Worm (Caenorhabditis elegans): Measurements from ENCODE around the gene pgp-14.

The pgp-14 gene

DNA sequence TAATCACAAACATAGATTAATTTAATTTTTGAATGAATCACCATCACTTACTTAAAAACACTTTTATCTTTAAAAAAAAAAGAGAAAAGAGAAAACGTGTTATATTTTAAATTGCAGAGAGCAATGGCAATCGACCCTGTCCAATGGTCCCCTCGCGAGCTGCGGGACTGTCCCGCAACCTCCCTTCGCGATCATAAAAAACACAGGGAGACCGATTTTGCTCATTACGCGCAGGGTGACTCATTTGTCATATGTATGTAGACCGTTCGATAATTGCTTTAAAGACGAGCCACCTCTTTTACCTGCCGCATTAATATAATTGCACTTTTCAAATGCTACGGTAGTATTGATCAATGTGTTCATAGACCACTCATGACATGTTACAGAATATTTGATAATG, 19.3 kb downstream of the pgp-14 start:
- no peak for TF ChIP-seq ztf-29 (GFP tag; IDR thresholded peaks at IDR 0.05)
- TF ChIP-seq T22C8.4 (GFP tag; IDR thresholded peaks at IDR 0.05): no peak
- TF ChIP-seq klf-2 (GFP tag; conservative IDR thresholded peaks at IDR 0.05): no peak
- no peak for TF ChIP-seq flt-1 (GFP tag; IDR thresholded peaks at IDR 0.05)
- TF ChIP-seq ztf-23 (GFP tag; IDR thresholded peaks at IDR 0.05): no peak
- no peak for TF ChIP-seq tab-1 (GFP tag; IDR thresholded peaks at IDR 0.05)
- TF ChIP-seq ref-1 (GFP tag; conservative IDR thresholded peaks at IDR 0.05): no peak
- TF ChIP-seq med-1 (GFP tag; optimal IDR thresholded peaks at IDR 0.05; ENCODE audit: insufficient read depth): no peak
- no peak for TF ChIP-seq cog-1 (tag; optimal IDR thresholded peaks at IDR 0.05)

DNA sequence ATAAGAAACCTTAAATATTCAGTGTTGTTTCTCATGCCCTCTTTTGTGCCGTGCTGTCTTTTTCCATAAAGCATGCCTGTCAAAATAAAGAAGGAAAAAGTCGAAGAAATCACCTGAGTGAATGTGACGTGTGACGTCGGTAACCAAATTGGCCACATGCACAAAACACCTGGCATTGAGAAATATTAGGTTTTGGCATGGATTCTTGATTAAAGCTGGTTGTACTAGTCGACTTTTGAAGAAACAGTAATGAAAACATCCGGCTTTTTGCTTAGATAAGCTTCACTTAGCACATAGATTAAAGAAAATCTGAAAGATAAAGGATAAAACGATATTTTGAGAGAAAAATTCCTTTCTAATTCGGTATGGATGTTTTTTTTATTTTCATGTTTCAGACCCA, 23.3 kb downstream of the pgp-14 start:
- TF ChIP-seq tab-1 (GFP tag; IDR thresholded peaks at IDR 0.05) (no peak), ref-1 (GFP tag; conservative IDR thresholded peaks at IDR 0.05) (no peak), med-1 (GFP tag; optimal IDR thresholded peaks at IDR 0.05; ENCODE audit: insufficient read depth) (no peak), cog-1 (tag; optimal IDR thresholded peaks at IDR 0.05) (no peak), flt-1 (GFP tag; IDR thresholded peaks at IDR 0.05) (no peak), ztf-29 (GFP tag; IDR thresholded peaks at IDR 0.05) (no peak), T22C8.4 (GFP tag; IDR thresholded peaks at IDR 0.05) (no peak), ztf-23 (GFP tag; IDR thresholded peaks at IDR 0.05) (no peak), klf-2 (GFP tag; conservative IDR thresholded peaks at IDR 0.05) (no peak)

DNA sequence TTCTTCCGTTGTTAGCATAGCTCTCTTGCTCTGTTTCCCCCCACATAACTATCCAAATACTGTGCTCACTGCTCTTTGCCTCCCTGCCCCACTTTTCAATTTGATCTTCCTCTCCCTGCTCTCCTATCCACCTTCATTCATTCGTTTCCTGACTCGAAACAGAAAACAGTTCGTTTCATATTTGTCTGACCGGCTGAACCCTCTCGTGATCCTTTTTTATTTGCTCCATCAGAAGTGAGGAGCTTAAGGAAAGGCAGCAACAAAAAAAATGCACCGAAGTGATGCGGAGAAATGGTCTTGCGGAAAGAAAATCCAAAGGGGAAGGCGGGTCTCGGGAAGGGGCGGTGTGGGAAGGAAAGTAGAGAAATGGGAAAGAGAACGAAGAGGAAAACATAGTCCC, 28.0 kb downstream of the pgp-14 start:
- TF ChIP-seq ztf-23 (GFP tag; IDR thresholded peaks at IDR 0.05): no peak
- no peak for TF ChIP-seq tab-1 (GFP tag; IDR thresholded peaks at IDR 0.05)
- TF ChIP-seq ref-1 (GFP tag; conservative IDR thresholded peaks at IDR 0.05): no peak
- TF ChIP-seq med-1 (GFP tag; optimal IDR thresholded peaks at IDR 0.05; ENCODE audit: insufficient read depth): no peak
- no peak for TF ChIP-seq T22C8.4 (GFP tag; IDR thresholded peaks at IDR 0.05)
- TF ChIP-seq flt-1 (GFP tag; IDR thresholded peaks at IDR 0.05): no peak
- TF ChIP-seq cog-1 (tag; optimal IDR thresholded peaks at IDR 0.05): no peak
- no peak for TF ChIP-seq ztf-29 (GFP tag; IDR thresholded peaks at IDR 0.05)
- TF ChIP-seq klf-2 (GFP tag; conservative IDR thresholded peaks at IDR 0.05): no peak

DNA sequence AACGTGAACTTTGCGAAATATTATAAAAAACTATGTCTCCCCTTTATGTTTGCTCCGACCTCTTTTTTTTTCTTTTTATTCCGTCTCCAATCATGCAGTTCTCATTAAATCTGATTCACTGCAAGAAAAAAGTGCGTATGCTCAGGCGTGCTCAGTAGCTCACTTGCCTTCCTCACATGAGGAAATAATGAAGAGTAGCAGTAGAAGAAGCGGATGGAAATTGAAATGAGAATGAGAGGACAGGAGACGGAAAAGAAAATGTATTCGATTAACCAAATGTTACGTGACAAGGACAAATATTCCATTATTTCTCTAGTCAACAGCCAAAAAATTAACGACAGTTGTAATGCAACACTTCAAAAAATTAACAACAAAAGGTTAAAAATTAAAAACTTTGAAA, 36.4 kb downstream of the pgp-14 start:
- TF ChIP-seq med-1 (GFP tag; optimal IDR thresholded peaks at IDR 0.05; ENCODE audit: insufficient read depth) (no peak), flt-1 (GFP tag; IDR thresholded peaks at IDR 0.05) (no peak), tab-1 (GFP tag; IDR thresholded peaks at IDR 0.05) (no peak), cog-1 (tag; optimal IDR thresholded peaks at IDR 0.05) (no peak)

DNA sequence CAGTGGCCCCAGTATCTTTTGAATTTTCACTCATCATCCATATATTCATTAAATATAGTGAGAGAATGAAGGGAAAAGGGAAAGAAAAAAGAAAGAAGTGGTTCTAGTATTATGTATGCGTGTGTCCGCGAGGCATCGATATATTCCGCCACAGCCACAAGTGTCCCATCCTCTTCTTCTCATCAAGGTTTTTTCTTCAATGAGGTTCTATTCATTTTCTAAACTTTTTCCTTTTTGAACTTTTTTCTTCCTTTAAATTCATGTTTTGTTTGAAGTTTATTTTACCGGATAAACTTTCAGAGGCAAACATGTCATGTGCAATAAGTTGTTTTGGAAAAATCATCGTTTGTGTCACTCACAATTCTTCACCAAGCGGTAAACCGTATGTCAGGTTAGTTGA, 37.0 kb downstream of the pgp-14 start, which contains the start of gene rgs-2:
Gene rgs-2 (plus strand): TSS at position 301 of the 400 bp plus-strand sequence.
- TF ChIP-seq flt-1 (GFP tag; IDR thresholded peaks at IDR 0.05): no peak
- TF ChIP-seq ztf-29 (GFP tag; IDR thresholded peaks at IDR 0.05): no peak
- no peak for TF ChIP-seq med-1 (GFP tag; optimal IDR thresholded peaks at IDR 0.05; ENCODE audit: insufficient read depth)
- no peak for TF ChIP-seq ref-1 (GFP tag; conservative IDR thresholded peaks at IDR 0.05)
- TF ChIP-seq cog-1 (tag; optimal IDR thresholded peaks at IDR 0.05): no peak
- no peak for TF ChIP-seq klf-2 (GFP tag; conservative IDR thresholded peaks at IDR 0.05)
- no peak for TF ChIP-seq T22C8.4 (GFP tag; IDR thresholded peaks at IDR 0.05)
- no peak for TF ChIP-seq tab-1 (GFP tag; IDR thresholded peaks at IDR 0.05)
- no peak for TF ChIP-seq ztf-23 (GFP tag; IDR thresholded peaks at IDR 0.05)

DNA sequence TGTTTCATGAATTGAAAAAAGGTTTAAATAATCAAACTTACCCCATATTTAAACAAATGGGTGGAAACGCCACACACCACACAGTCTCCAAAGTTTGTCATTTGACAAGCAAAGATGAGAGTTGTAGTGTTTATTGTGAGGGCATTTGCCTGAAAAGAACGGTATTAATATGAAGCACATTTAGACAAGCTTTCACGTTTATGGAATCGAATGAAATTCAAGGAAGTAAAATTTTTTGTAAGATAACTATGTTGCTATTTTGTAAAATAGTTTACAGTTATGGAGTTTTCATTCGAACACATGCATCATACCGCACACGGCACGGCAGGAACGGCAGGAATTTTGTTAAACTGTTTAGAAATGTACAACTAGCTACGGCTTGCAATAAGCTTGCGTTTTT, 44.7 kb downstream of the pgp-14 start, which contains the start of gene nhr-272:
Gene nhr-272 (minus strand): TSS at position 101 of the 400 bp plus-strand sequence.
- TF ChIP-seq flt-1 (GFP tag; IDR thresholded peaks at IDR 0.05): no peak
- TF ChIP-seq cog-1 (tag; optimal IDR thresholded peaks at IDR 0.05): no peak
- TF ChIP-seq tab-1 (GFP tag; IDR thresholded peaks at IDR 0.05): no peak
- no peak for TF ChIP-seq ztf-29 (GFP tag; IDR thresholded peaks at IDR 0.05)
- TF ChIP-seq ref-1 (GFP tag; conservative IDR thresholded peaks at IDR 0.05): no peak
- TF ChIP-seq med-1 (GFP tag; optimal IDR thresholded peaks at IDR 0.05; ENCODE audit: insufficient read depth): no peak
- TF ChIP-seq klf-2 (GFP tag; conservative IDR thresholded peaks at IDR 0.05): no peak
- no peak for TF ChIP-seq T22C8.4 (GFP tag; IDR thresholded peaks at IDR 0.05)
- TF ChIP-seq ztf-23 (GFP tag; IDR thresholded peaks at IDR 0.05): no peak

DNA sequence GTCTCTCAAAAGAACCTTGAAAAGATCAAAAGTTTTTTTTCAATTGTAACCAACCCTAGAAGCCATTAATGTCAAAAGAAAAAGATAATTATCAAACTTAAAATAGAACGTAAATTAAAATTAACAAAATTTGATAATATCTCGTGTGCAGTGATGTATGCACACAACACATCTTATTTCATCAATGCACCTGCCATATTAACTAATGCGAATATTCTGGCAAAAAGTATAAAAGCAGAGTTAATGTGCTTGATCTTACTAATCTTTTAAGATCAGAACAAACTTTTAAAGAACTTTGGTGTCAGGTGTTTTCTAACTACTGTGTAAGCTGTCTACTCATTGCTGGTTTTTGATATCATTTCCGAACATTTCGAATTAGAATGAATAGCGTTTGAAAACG, 46.7 kb downstream of the pgp-14 start:
- no peak for TF ChIP-seq tab-1 (GFP tag; IDR thresholded peaks at IDR 0.05)
- TF ChIP-seq ztf-29 (GFP tag; IDR thresholded peaks at IDR 0.05): no peak
- no peak for TF ChIP-seq cog-1 (tag; optimal IDR thresholded peaks at IDR 0.05)
- TF ChIP-seq ref-1 (GFP tag; conservative IDR thresholded peaks at IDR 0.05): no peak
- TF ChIP-seq klf-2 (GFP tag; conservative IDR thresholded peaks at IDR 0.05): no peak

DNA sequence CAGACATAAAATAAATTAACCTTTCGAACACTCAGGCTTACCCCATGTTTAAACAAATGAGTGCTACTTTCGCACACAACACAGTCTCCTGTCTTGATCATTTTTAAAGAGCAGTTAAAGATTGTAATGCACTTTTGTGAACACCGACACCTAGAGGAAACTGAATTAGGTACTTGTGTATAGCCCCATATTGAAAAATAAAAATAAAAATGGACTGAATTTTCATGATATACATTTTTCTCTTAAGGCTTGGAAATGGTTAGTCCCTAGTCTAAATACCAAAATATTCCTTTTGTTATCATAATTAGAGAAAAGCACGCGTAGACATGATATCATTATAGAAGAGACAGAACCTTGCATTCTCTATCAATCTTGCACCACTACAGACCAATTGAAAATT, 47.4 kb downstream of the pgp-14 start, which contains the start of gene nhr-214:
Gene nhr-214 (minus strand): TSS at position 101 of the 400 bp plus-strand sequence.
- TF ChIP-seq ztf-29 (GFP tag; IDR thresholded peaks at IDR 0.05) (no peak), med-1 (GFP tag; optimal IDR thresholded peaks at IDR 0.05; ENCODE audit: insufficient read depth) (no peak), klf-2 (GFP tag; conservative IDR thresholded peaks at IDR 0.05) (no peak), flt-1 (GFP tag; IDR thresholded peaks at IDR 0.05) (no peak), ref-1 (GFP tag; conservative IDR thresholded peaks at IDR 0.05) (no peak), cog-1 (tag; optimal IDR thresholded peaks at IDR 0.05) (no peak), T22C8.4 (GFP tag; IDR thresholded peaks at IDR 0.05) (no peak), tab-1 (GFP tag; IDR thresholded peaks at IDR 0.05) (no peak)

DNA sequence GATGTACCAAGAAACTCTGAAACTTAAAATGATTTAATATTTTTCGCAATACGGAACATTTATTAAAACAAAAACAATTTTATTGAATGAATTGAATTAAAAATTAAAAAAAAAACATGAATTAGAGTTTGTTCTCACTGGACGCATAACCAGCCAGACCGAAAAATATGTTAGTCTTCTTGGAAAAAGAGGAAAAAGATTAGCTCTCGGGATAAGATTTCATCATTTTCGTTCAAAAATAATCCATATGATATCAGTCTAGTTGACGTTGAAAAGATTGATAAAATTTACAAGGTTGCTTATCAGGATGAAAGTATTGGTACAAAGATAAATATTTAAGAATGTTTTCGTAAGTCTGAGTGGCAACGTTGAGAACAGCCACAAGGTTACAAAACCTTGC, 48.9 kb downstream of the pgp-14 start, which contains the start of gene nhr-26:
Gene nhr-26 (minus strand): TSS at position 10 of the 400 bp plus-strand sequence.
- no peak for TF ChIP-seq tab-1 (GFP tag; IDR thresholded peaks at IDR 0.05)
